Fruit fly (Drosophila melanogaster): ENCODE measurements around the gene bi.

DNA sequence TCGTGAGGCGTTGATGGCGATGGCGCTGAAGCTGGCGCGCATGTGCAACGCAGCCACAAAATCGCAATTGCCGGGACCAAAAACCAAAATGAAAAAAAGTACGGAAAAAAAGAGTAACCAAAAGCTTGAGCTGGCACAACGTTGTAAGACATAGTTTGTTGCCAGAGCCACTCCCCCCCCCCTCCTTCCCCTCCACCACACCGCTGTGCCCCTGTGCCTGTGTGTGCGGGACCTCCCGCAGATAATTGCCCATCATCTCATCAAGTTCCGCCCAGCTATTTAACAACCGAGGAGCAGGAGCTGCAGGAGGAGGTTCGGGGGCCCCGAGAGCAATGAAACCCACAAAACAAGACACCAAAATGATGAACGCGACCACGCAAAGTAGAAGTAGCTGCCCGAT, 31.5 kb upstream of the bi start:
- TF ChIP-seq ttk (optimal IDR thresholded peaks at IDR 0.05) (no peak), psq (optimal IDR thresholded peaks at IDR 0.05) (no peak), Sin3A (optimal IDR thresholded peaks at IDR 0.05) (no peak), Myc (optimal IDR thresholded peaks at IDR 0.05) (no peak), h (optimal IDR thresholded peaks at IDR 0.05) (no peak)

Measured in Kc167 (cell line).